Worm (Caenorhabditis elegans): ENCODE measurements around the gene ZK1307.3.

The ZK1307.3 gene

DNA sequence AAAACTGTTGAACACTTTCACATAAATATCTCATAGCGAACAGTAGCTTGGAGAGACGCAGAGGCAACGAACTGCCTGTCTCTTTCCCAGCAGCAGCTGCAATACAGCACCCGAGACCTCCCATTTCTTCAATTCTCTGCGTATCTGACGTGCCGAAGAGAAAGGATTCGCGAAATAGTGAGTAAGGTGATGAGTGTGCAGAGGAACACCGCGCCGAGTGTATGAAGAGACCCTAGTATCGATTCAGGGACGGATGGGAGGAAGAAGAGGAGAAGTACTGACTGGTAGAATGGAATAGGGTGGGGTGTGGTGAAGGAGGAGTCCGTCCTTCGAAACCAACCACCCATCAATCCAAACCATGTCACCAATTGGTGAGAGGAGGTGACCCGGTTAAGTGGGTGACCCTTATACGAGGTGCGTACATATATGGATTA is 6.7 kb downstream of the ZK1307.3 start (continued):
- TF ChIP-seq ZK337.2 (GFP tag; IDR thresholded peaks at IDR 0.05): no peak
- TF ChIP-seq ces-1 (GFP tag; optimal IDR thresholded peaks at IDR 0.05): no peak
- TF ChIP-seq lsy-2 (tag; optimal IDR thresholded peaks at IDR 0.05): peak; percentile 62 to 70
- peak; percentile 2 for TF ChIP-seq ztf-7 (tag; optimal IDR thresholded peaks at IDR 0.05)
- TF ChIP-seq snpc-4 (tag; optimal IDR thresholded peaks at IDR 0.05): no peak
- peak; percentile 83 for TF ChIP-seq hmg-1.1 (GFP tag; IDR thresholded peaks at IDR 0.05)
- no peak for TF ChIP-seq aha-1 (tag)
- peak; percentile 86 for TF ChIP-seq mep-1 (tag; optimal IDR thresholded peaks at IDR 0.05)
- TF ChIP-seq ceh-32 (tag; optimal IDR thresholded peaks at IDR 0.05; ENCODE audit: poor library complexity): no peak
- TF ChIP-seq egl-43 (GFP tag; IDR thresholded peaks at IDR 0.05): peak; percentile 62
- TF ChIP-seq lin-13 (GFP tag; optimal IDR thresholded peaks at IDR 0.05): no peak
- peak; percentile 40 for TF ChIP-seq ama-1 (optimal IDR thresholded peaks at IDR 0.05)
- TF ChIP-seq mes-2 (tag; optimal IDR thresholded peaks at IDR 0.05; ENCODE audit: poor library complexity, severe bottlenecking): peak; percentile 72
- TF ChIP-seq ceh-20 (GFP tag; IDR thresholded peaks at IDR 0.05): no peak; the same call in 1 of the 2 replicates
- no peak for TF ChIP-seq R02D3.7 (tag; optimal IDR thresholded peaks at IDR 0.05)
- no peak for TF ChIP-seq nhr-25 (tag; optimal IDR thresholded peaks at IDR 0.05; ENCODE audit: borderline replicate concordance, insufficient read depth)
- no peak for TF ChIP-seq zip-2 (tag; optimal IDR thresholded peaks at IDR 0.05)
- TF ChIP-seq gei-8 (GFP tag; optimal IDR thresholded peaks at IDR 0.05): no peak
- TF ChIP-seq fos-1 (tag; optimal IDR thresholded peaks at IDR 0.05): no peak
- TF ChIP-seq dmd-6 (GFP tag; IDR thresholded peaks at IDR 0.05): peak; percentile 60
- TF ChIP-seq rbr-2 (tag; optimal IDR thresholded peaks at IDR 0.05): peak; percentile 77
- TF ChIP-seq nhr-48 (tag; optimal IDR thresholded peaks at IDR 0.05): peak; percentile 36
- 0 out of 2 replicates have a peak, but pooled peaks have one; percentile 27 for TF ChIP-seq tra-1 (GFP tag; IDR thresholded peaks at IDR 0.05)

DNA sequence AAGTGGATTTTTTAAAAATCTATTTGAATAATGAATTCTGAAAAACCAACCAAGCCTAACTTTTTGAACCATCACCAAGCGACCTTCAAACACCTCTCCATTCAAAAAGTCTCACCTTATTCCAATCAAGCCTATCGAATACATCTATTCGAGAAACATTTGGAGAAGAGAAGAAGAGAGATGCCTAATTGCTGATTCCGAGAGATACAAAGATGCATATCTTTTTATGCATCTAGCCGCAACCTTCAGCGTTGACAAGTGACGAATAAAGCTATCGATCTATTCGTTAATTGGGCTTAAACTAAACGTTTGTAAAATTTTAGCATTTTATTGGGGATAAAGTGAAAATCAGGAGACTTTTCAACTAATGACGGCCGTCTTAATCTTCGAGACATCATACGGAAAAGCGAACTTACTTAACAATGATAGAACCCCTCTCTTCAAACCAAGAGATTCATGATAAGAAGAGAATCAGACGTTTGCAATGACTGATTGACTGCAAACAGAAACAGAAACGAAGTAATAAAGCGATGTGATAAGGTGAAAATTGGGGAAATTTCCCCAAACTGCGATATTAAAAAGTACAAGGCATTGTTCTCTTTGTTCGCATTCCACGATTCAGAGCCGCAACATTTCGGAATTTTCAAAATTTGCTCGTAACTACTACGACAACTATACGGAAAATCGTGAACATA is 7.7 kb downstream of the ZK1307.3 start:
- no peak for TF ChIP-seq nhr-237 (tag; optimal IDR thresholded peaks at IDR 0.05)
- TF ChIP-seq unc-62 (GFP tag; optimal IDR thresholded peaks at IDR 0.05 in 1 of 2): peak in 1 of 2 experiments; percentile 70
- no peak for TF ChIP-seq unc-62 (tag; optimal IDR thresholded peaks at IDR 0.05)
- TF ChIP-seq tag-97 (GFP tag; IDR thresholded peaks at IDR 0.05): no peak
- TF ChIP-seq hlh-11 (tag; optimal IDR thresholded peaks at IDR 0.05): peak; percentile 32
- peak; percentile 50 for TF ChIP-seq aha-1 (tag)
- TF ChIP-seq dve-1 (tag; optimal IDR thresholded peaks at IDR 0.05; ENCODE audit: insufficient read depth): peak; percentile 51
- peak; percentile 77 for TF ChIP-seq nhr-28 (tag; optimal IDR thresholded peaks at IDR 0.05)
- no peak for TF ChIP-seq dmd-9 (GFP tag; IDR thresholded peaks at IDR 0.05)
- TF ChIP-seq jun-1 (tag; optimal IDR thresholded peaks at IDR 0.05): no peak
- TF ChIP-seq nhr-10 (tag; optimal IDR thresholded peaks at IDR 0.05): no peak
- TF ChIP-seq arid-1 (GFP tag; conservative IDR thresholded peaks at IDR 0.05): no peak
- no peak for TF ChIP-seq tra-1 (GFP tag; IDR thresholded peaks at IDR 0.05)
- TF ChIP-seq nhr-102 (tag; optimal IDR thresholded peaks at IDR 0.05): no peak
- no peak for TF ChIP-seq nhr-48 (tag; optimal IDR thresholded peaks at IDR 0.05)
- TF ChIP-seq D1046.2 (GFP tag; IDR thresholded peaks at IDR 0.05): no peak
- TF ChIP-seq dmd-6 (GFP tag; IDR thresholded peaks at IDR 0.05): peak; percentile 52
- TF ChIP-seq pqm-1 (tag; optimal IDR thresholded peaks at IDR 0.05): peak; percentile 85
- TF ChIP-seq mxl-3 (GFP tag; optimal IDR thresholded peaks at IDR 0.05): peak; percentile 6
- no peak for TF ChIP-seq daf-16 (GFP tag; optimal IDR thresholded peaks at IDR 0.05)
- TF ChIP-seq daf-16 (tag; optimal IDR thresholded peaks at IDR 0.05): peak; percentile 8

Data from whole organism, L4 larva.